Worm (Caenorhabditis elegans) whole organism, L3 larva: ENCODE data around the gene col-158.
A peak's percentile ranks its signal among the peaks of the same experiment; 100 is the strongest.

ENCODE experiments used
- R02D3.7 ChIP-seq: fragments of 150-350 bp; optimal IDR thresholded peaks from 2 replicates; lab custom pipeline; 2014; ENCODE audit warnings: missing biosample characterization, missing genetic modification characterization
- ZK546.5 ChIP-seq: sonication (generic microtip); optimal IDR thresholded peaks from 2 replicates; lab custom pipeline; 2017; ENCODE audit warnings: missing biosample characterization, missing genetic modification characterization
- aly-2 ChIP-seq: fragments of 150-350 bp; optimal IDR thresholded peaks from 2 replicates; lab custom pipeline; 2014; ENCODE audit warnings: missing biosample characterization, missing genetic modification characterization
- ama-1 ChIP-seq: fragments of 150-350 bp; optimal IDR thresholded peaks from 2 replicates; lab custom pipeline; 2018
- ceh-28 ChIP-seq: fragments of 150-350 bp; optimal IDR thresholded peaks from 2 replicates; lab custom pipeline; 2014; ENCODE audit warnings: missing biosample characterization, missing genetic modification reagents, missing genetic modification characterization
- ceh-82 ChIP-seq: fragments of 150-350 bp; optimal IDR thresholded peaks from 2 replicates; lab custom pipeline; 2014; ENCODE audit warnings: missing biosample characterization, missing genetic modification characterization
- ceh-9 ChIP-seq: sonication (generic microtip); optimal IDR thresholded peaks from 2 replicates; lab custom pipeline; 2018; ENCODE audit warnings: missing biosample characterization, missing genetic modification characterization
- egl-27 ChIP-seq: sonication (generic microtip); optimal IDR thresholded peaks from 4 replicates; lab custom pipeline; 2017; ENCODE audit warnings: missing biosample characterization, missing genetic modification reagents, missing genetic modification characterization
- elt-1 ChIP-seq: fragments of 150-350 bp; optimal IDR thresholded peaks from 2 replicates; lab custom pipeline; 2014; ENCODE audit warnings: missing biosample characterization, missing genetic modification characterization
- elt-2 ChIP-seq: sonication (generic microtip); optimal IDR thresholded peaks from 2 replicates; lab custom pipeline; 2016; ENCODE audit warnings: missing genetic modification reagents, mild to moderate bottlenecking, missing genetic modification characterization, missing compliant biosample characterization
- elt-3 ChIP-seq, 3 experiments: fragments of 150-350 bp in 1 of 3; sonication (generic microtip) in 2 of 3; optimal IDR thresholded peaks; 2 replicates in 2 of 3; 4 replicates in 1 of 3; lab custom pipeline; 2014 to 2017; ENCODE audit warnings: missing biosample characterization in 3 of 3, missing genetic modification characterization in 3 of 3
- eor-1 ChIP-seq, 2 experiments: fragments of 150-350 bp; optimal IDR thresholded peaks; 2 replicates each; lab custom pipeline; 2014 to 2018; ENCODE audit warnings: missing biosample characterization in 2 of 2, missing genetic modification characterization in 2 of 2
- fos-1 ChIP-seq: fragments of 150-350 bp; optimal IDR thresholded peaks from 2 replicates; lab custom pipeline; 2014; ENCODE audit warnings: missing biosample characterization, missing genetic modification characterization
- hmg-11 ChIP-seq: sonication (generic microtip); optimal IDR thresholded peaks from 2 replicates; lab custom pipeline; 2016; ENCODE audit warnings: missing genetic modification characterization, missing compliant biosample characterization
- jun-1 ChIP-seq: fragments of 150-350 bp; optimal IDR thresholded peaks from 2 replicates; lab custom pipeline; 2014; ENCODE audit warnings: missing biosample characterization, missing genetic modification reagents, missing genetic modification characterization
- lin-15B ChIP-seq: fragments of 150-350 bp; optimal IDR thresholded peaks from 2 replicates; lab custom pipeline; 2014; ENCODE audit warnings: missing biosample characterization, missing genetic modification characterization
- lin-39 ChIP-seq: fragments of 150-350 bp; optimal IDR thresholded peaks from 2 replicates; lab custom pipeline; 2018; ENCODE audit warnings: missing biosample characterization, missing genetic modification reagents, missing genetic modification characterization
- lsy-12 ChIP-seq: sonication (generic microtip); optimal IDR thresholded peaks from 2 replicates; lab custom pipeline; 2016; ENCODE audit warnings: mild to moderate bottlenecking, missing genetic modification characterization, missing compliant biosample characterization
- mdl-1 ChIP-seq: fragments of 150-350 bp; optimal IDR thresholded peaks from 2 replicates; lab custom pipeline; 2014; ENCODE audit warnings: missing biosample characterization, missing genetic modification characterization
- mml-1 ChIP-seq: fragments of 150-350 bp; sonication (generic microtip); optimal IDR thresholded peaks from 3 replicates; lab custom pipeline; 2014; ENCODE audit warnings: missing biosample characterization, missing genetic modification characterization
- nfya-1 ChIP-seq: sonication (generic microtip); optimal IDR thresholded peaks from 2 replicates; lab custom pipeline; 2017; ENCODE audit warnings: missing genetic modification characterization, mild to moderate bottlenecking, missing compliant biosample characterization, antibody characterized with exemption, moderate library complexity; ENCODE audit not compliant: insufficient read depth
- nhr-11 ChIP-seq: fragments of 150-350 bp; optimal IDR thresholded peaks from 2 replicates; lab custom pipeline; 2014; ENCODE audit warnings: missing biosample characterization, missing genetic modification characterization
- nhr-12 ChIP-seq: fragments of 150-350 bp; optimal IDR thresholded peaks from 2 replicates; lab custom pipeline; 2014; ENCODE audit warnings: missing biosample characterization, missing genetic modification characterization
- nhr-23 ChIP-seq: fragments of 150-350 bp; optimal IDR thresholded peaks from 2 replicates; lab custom pipeline; 2014; ENCODE audit warnings: missing biosample characterization, missing genetic modification reagents, missing genetic modification characterization
- nhr-25 ChIP-seq: sonication (generic microtip); optimal IDR thresholded peaks from 2 replicates; lab custom pipeline; 2017; ENCODE audit warnings: missing biosample characterization, missing genetic modification characterization
- nhr-28 ChIP-seq: fragments of 150-350 bp; optimal IDR thresholded peaks from 2 replicates; lab custom pipeline; 2014; ENCODE audit warnings: missing biosample characterization, missing genetic modification characterization
- nhr-43 ChIP-seq: sonication (generic microtip); optimal IDR thresholded peaks from 2 replicates; lab custom pipeline; 2016; ENCODE audit warnings: mild to moderate bottlenecking, missing genetic modification characterization, missing compliant biosample characterization; ENCODE audit not compliant: poor library complexity, severe bottlenecking
- nhr-67 ChIP-seq: fragments of 150-350 bp; optimal IDR thresholded peaks from 2 replicates; lab custom pipeline; 2014; ENCODE audit warnings: missing biosample characterization, missing genetic modification characterization
- nhr-76 ChIP-seq: fragments of 150-350 bp; sonication (generic microtip); optimal IDR thresholded peaks from 5 replicates; lab custom pipeline; 2014; ENCODE audit warnings: missing biosample characterization, missing genetic modification characterization
- nhr-77 ChIP-seq: fragments of 150-350 bp; optimal IDR thresholded peaks from 2 replicates; lab custom pipeline; 2014; ENCODE audit warnings: missing biosample characterization, missing genetic modification characterization
- pha-4 ChIP-seq: fragments of 150-350 bp; optimal IDR thresholded peaks from 2 replicates; lab custom pipeline; 2014; ENCODE audit warnings: missing biosample characterization, missing genetic modification reagents, missing genetic modification characterization
- pqm-1 ChIP-seq: fragments of 150-350 bp; optimal IDR thresholded peaks from 2 replicates; lab custom pipeline; 2017; ENCODE audit warnings: missing biosample characterization, missing genetic modification characterization, inconsistent platforms
- sea-2 ChIP-seq: fragments of 150-350 bp; sonication (generic microtip); optimal IDR thresholded peaks from 4 replicates; lab custom pipeline; 2014; ENCODE audit warnings: missing biosample characterization, missing genetic modification reagents, missing genetic modification characterization
- skn-1 ChIP-seq: fragments of 150-350 bp; optimal IDR thresholded peaks from 2 replicates; lab custom pipeline; 2014; ENCODE audit warnings: missing biosample characterization, missing genetic modification characterization
- tbx-2 ChIP-seq: sonication (generic microtip); optimal IDR thresholded peaks from 2 replicates; lab custom pipeline; 2016; ENCODE audit warnings: mild to moderate bottlenecking, missing genetic modification characterization, missing compliant biosample characterization
- unc-39 ChIP-seq: sonication (generic microtip); optimal IDR thresholded peaks from 4 replicates; lab custom pipeline; 2017; ENCODE audit warnings: missing biosample characterization, missing genetic modification characterization
- unc-62 ChIP-seq: fragments of 150-350 bp; sonication (generic microtip); optimal IDR thresholded peaks from 4 replicates; lab custom pipeline; 2014; ENCODE audit warnings: missing biosample characterization, missing genetic modification reagents, missing genetic modification characterization
- ztf-11 ChIP-seq: fragments of 150-350 bp; optimal IDR thresholded peaks from 2 replicates; lab custom pipeline; 2014; ENCODE audit warnings: missing biosample characterization, missing genetic modification characterization
- ztf-4 ChIP-seq: fragments of 150-350 bp; optimal IDR thresholded peaks from 2 replicates; lab custom pipeline; 2014; ENCODE audit warnings: missing biosample characterization, missing genetic modification characterization

The col-158 gene

DNA sequence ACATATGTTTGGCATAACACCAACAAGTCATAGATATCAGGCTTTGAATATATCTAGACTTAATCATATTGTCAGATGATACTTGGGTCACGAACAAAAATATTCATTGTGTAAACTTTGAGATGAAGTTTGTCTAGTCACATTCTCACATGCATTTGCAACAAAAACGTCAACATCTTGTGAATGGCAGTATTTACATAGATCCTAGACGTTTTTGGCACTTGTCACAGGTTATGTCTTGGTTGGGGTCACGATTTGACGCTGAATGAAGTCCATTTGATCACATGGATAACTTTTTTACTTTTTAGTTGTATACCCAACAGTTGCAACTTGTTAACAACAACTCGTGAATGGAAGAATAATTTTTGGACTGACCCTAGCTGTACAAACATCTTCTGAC, 31.1 kb upstream of the col-158 start:
- no peak for TF ChIP-seq sea-2 (GFP tag; lab: Kevin White, UChicago)
- no peak for TF ChIP-seq nfya-1 (tag; lab: Kevin White, UChicago)
- TF ChIP-seq nhr-77 (tag; lab: Kevin White, UChicago): no peak
- no peak for TF ChIP-seq elt-1 (tag; lab: Kevin White, UChicago)
- no peak for TF ChIP-seq ceh-9 (tag; lab: Kevin White, UChicago)
- TF ChIP-seq nhr-28 (tag; lab: Kevin White, UChicago): no peak
- no peak for TF ChIP-seq nhr-25 (tag; lab: Kevin White, UChicago)
- TF ChIP-seq nhr-43 (tag; lab: Kevin White, UChicago): no peak
- TF ChIP-seq skn-1: no peak
- no peak for TF ChIP-seq ceh-28 (tag; lab: Kevin White, UChicago)
- no peak for TF ChIP-seq ceh-82
- TF ChIP-seq eor-1 (tag; optimal IDR thresholded peaks at IDR 0.05; lab: Kevin White, UChicago): no peak
- TF ChIP-seq elt-3 (tag; optimal IDR thresholded peaks at IDR 0.05; lab: Kevin White, UChicago): no peak
- no peak for TF ChIP-seq pha-4 (tag; lab: Kevin White, UChicago)
- no peak for TF ChIP-seq nhr-12

DNA sequence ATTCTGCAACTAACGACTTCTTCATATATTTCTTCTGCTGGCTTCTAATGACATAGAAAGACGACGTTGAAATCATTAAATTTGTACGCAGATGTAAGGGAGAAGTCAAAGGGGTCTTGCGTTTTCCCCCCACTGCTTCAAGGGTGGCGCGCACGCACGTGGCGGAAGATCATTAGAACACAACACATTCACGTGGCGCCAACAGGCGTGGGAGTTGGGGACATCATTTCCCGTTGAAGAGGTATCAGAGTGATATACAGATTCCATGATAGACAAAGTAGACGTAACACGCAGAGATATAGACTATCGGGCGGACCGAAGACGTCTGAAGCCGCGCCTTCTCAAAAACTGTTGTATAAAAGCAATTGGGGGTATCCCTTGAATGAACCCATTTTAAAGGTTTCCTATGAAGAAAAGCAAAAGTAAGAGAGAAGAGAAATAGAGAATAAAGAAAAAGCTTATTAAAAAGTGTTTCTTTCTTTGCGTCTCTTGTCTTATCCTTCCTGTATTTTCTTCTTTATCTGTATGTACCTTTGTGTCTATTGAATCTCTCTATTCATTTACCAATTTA, 30.0 kb upstream of the col-158 start:
- no peak for TF ChIP-seq nhr-11 (tag; lab: Kevin White, UChicago)
- no peak for TF ChIP-seq skn-1
- peak; percentile 88 for TF ChIP-seq mdl-1 (tag; lab: Kevin White, UChicago)
- no peak for TF ChIP-seq pqm-1 (tag; lab: Kevin White, UChicago)
- peak; percentile 98 for TF ChIP-seq nhr-23
- TF ChIP-seq hmg-11 (tag; lab: Kevin White, UChicago): no peak
- TF ChIP-seq unc-62 (GFP tag; lab: Kevin White, UChicago): no peak
- TF ChIP-seq nhr-28 (tag; lab: Kevin White, UChicago): no peak
- TF ChIP-seq ztf-4: peak; percentile 55
- no peak for TF ChIP-seq nhr-67 (tag; lab: Kevin White, UChicago)
- peak; percentile 35 for TF ChIP-seq nhr-76 (tag; lab: Kevin White, UChicago)
- no peak for TF ChIP-seq elt-2 (tag; lab: Kevin White, UChicago)
- peak; percentile 85 for TF ChIP-seq mml-1 (tag; lab: Kevin White, UChicago)
- TF ChIP-seq nhr-77 (tag; lab: Kevin White, UChicago): no peak
- no peak for TF ChIP-seq lin-39 (tag; lab: Kevin White, UChicago)
- no peak for TF ChIP-seq ceh-82
- TF ChIP-seq ceh-9 (tag; lab: Kevin White, UChicago): no peak
- peak; percentile 78 for TF ChIP-seq tbx-2 (tag; lab: Kevin White, UChicago)
- TF ChIP-seq fos-1 (tag; lab: Kevin White, UChicago): no peak
- TF ChIP-seq nfya-1 (tag; lab: Kevin White, UChicago): peak; percentile 46
- TF ChIP-seq R02D3.7 (tag; lab: Kevin White, UChicago): peak; percentile 0
- no peak for TF ChIP-seq aly-2
- TF ChIP-seq unc-39 (tag; lab: Kevin White, UChicago): no peak
- peak; percentile 99 for TF ChIP-seq nhr-43 (tag; lab: Kevin White, UChicago)
- TF ChIP-seq egl-27 (tag; lab: Kevin White, UChicago): peak; percentile 43
- no peak for TF ChIP-seq ZK546.5
- peak; percentile 53 for TF ChIP-seq lsy-12 (tag; lab: Kevin White, UChicago)
- no peak for TF ChIP-seq lin-15B
- TF ChIP-seq nhr-25 (tag; lab: Kevin White, UChicago): peak; percentile 98
- TF ChIP-seq elt-3 (tag; optimal IDR thresholded peaks at IDR 0.05; lab: Kevin White, UChicago): peak in 1 of 3 experiments; percentile 49
- peak; percentile 19 for TF ChIP-seq ceh-28 (tag; lab: Kevin White, UChicago)

DNA sequence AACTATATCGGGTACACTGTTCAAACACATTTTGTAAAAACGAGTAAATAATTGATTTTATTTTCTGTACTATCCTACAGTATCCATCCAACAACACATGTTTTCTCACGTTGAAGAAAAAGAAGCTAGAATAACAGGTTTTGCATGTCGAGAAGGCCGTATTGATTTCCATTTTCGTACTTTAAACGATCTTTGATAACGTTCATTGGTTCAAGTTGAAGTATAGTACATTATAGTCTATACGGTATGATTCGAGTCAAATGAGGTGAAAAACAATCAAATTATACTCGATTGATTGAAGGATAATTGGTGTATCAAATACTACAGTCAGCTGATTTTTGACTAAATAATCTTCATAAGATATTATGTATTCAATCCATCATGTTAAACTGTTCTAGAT, 28.9 kb upstream of the col-158 start:
- TF ChIP-seq lin-39 (tag; lab: Kevin White, UChicago): no peak
- TF ChIP-seq eor-1 (tag; optimal IDR thresholded peaks at IDR 0.05; lab: Kevin White, UChicago): no peak
- TF ChIP-seq nhr-67 (tag; lab: Kevin White, UChicago): no peak
- TF ChIP-seq nfya-1 (tag; lab: Kevin White, UChicago): peak; percentile 36
- TF ChIP-seq skn-1: no peak
- no peak for TF ChIP-seq unc-62 (GFP tag; lab: Kevin White, UChicago)
- no peak for TF ChIP-seq lin-15B
- TF ChIP-seq nhr-43 (tag; lab: Kevin White, UChicago): peak; percentile 55
- no peak for TF ChIP-seq aly-2
- peak; percentile 50 for TF ChIP-seq nhr-25 (tag; lab: Kevin White, UChicago)
- no peak for TF ChIP-seq ceh-28 (tag; lab: Kevin White, UChicago)
- no peak for TF ChIP-seq jun-1
- no peak for TF ChIP-seq ama-1 (lab: Kevin White, UChicago)
- no peak for TF ChIP-seq nhr-28 (tag; lab: Kevin White, UChicago)
- TF ChIP-seq ztf-11 (tag; lab: Kevin White, UChicago): no peak
- TF ChIP-seq pqm-1 (tag; lab: Kevin White, UChicago): no peak
- TF ChIP-seq elt-1 (tag; lab: Kevin White, UChicago): no peak
- TF ChIP-seq lsy-12 (tag; lab: Kevin White, UChicago): no peak
- TF ChIP-seq R02D3.7 (tag; lab: Kevin White, UChicago): no peak
- no peak for TF ChIP-seq tbx-2 (tag; lab: Kevin White, UChicago)
- peak; percentile 2 for TF ChIP-seq mdl-1 (tag; lab: Kevin White, UChicago)
- no peak for TF ChIP-seq elt-3 (tag; optimal IDR thresholded peaks at IDR 0.05; lab: Kevin White, UChicago)
- TF ChIP-seq, all 47 proteins: peak for 4
